Fruit fly (Drosophila melanogaster) whole organism, wandering third instar larva: Measurements from ENCODE around the gene Pka-C2.

Experiments used
- Abd-B ChIP-seq: fragments of >200 bp; optimal IDR thresholded peaks from 2 replicates; lab custom pipeline; 2017; ENCODE audit warnings: missing biosample characterization, missing genetic modification characterization
- CrebA ChIP-seq: fragments of 200-800 bp; sonication (Bioruptor generic); optimal IDR thresholded peaks from 2 replicates; lab custom pipeline; 2016; ENCODE audit warnings: missing biosample characterization, mild to moderate bottlenecking, missing genetic modification characterization, borderline replicate concordance
- Dfd ChIP-seq: fragments of >200 bp; optimal IDR thresholded peaks from 2 replicates; lab custom pipeline; 2017; ENCODE audit warnings: missing biosample characterization, missing genetic modification characterization
- GATAd ChIP-seq: sonication (Bioruptor generic); optimal IDR thresholded peaks from 2 replicates; lab custom pipeline; 2016; ENCODE audit warnings: missing biosample characterization, missing genetic modification characterization
- HLH106 ChIP-seq: fragments of 200-800 bp; optimal IDR thresholded peaks from 3 replicates; lab custom pipeline; 2019; ENCODE audit warnings: missing biosample characterization, mild to moderate bottlenecking, missing genetic modification characterization, moderate library complexity
- Hnf4 ChIP-seq: fragments of 200-800 bp; sonication (Bioruptor generic); optimal IDR thresholded peaks from 2 replicates; lab custom pipeline; 2016; ENCODE audit warnings: missing biosample characterization, mild to moderate bottlenecking, missing genetic modification characterization
- Hr78 ChIP-seq: fragments of >200 bp; optimal IDR thresholded peaks from 2 replicates; lab custom pipeline; 2017; ENCODE audit warnings: missing biosample characterization, missing genetic modification characterization
- Hr83 ChIP-seq: fragments of 200-300 bp; sonication (Bioruptor generic); optimal IDR thresholded peaks from 2 replicates; lab custom pipeline; 2016; ENCODE audit warnings: missing biosample characterization, mild to moderate bottlenecking, missing genetic modification characterization, moderate library complexity; ENCODE audit not compliant: poor library complexity, severe bottlenecking
- Mio ChIP-seq: sonication (Bioruptor generic); optimal IDR thresholded peaks from 2 replicates; lab custom pipeline; 2016; ENCODE audit warnings: missing biosample characterization, missing genetic modification characterization
- Myc ChIP-seq: fragments of >200 bp; optimal IDR thresholded peaks from 2 replicates; lab custom pipeline; 2017
- N ChIP-seq: fragments of >200 bp; optimal IDR thresholded peaks from 2 replicates; lab custom pipeline; 2018; ENCODE audit warnings: missing biosample characterization, missing external identifiers, missing genetic modification characterization
- OdsH ChIP-seq: fragments of 200-800 bp; sonication (Bioruptor generic); optimal IDR thresholded peaks from 2 replicates; lab custom pipeline; 2016; ENCODE audit warnings: missing biosample characterization, mild to moderate bottlenecking, missing genetic modification characterization
- Rel ChIP-seq, 2 experiments: fragments of 200-800 bp; sonication (Bioruptor generic) in 1 of 2; optimal IDR thresholded peaks; 2 replicates in 1 of 2; 3 replicates in 1 of 2; lab custom pipeline; 2016 to 2019; ENCODE audit warnings: mild to moderate bottlenecking in 2 of 2, missing biosample characterization in 2 of 2, missing genetic modification characterization in 2 of 2, moderate library complexity in 1 of 2
- Sp1 ChIP-seq: fragments of 200-800 bp; sonication (Bioruptor generic); optimal IDR thresholded peaks from 3 replicates; lab custom pipeline; 2019; ENCODE audit warnings: missing biosample characterization, mild to moderate bottlenecking, missing genetic modification characterization, moderate library complexity
- Vsx2 ChIP-seq: fragments of 200-300, 225-300 bp; sonication (Bioruptor generic); optimal IDR thresholded peaks from 2 replicates; lab custom pipeline; 2018; ENCODE audit warnings: missing biosample characterization, missing genetic modification characterization; ENCODE audit not compliant: partially characterized antibody
- br ChIP-seq: fragments of 200-800 bp; sonication (Bioruptor generic); optimal IDR thresholded peaks from 2 replicates; lab custom pipeline; 2016; ENCODE audit warnings: missing biosample characterization, missing genetic modification characterization
- brk ChIP-seq: fragments of 200-800 bp; sonication (Bioruptor generic); optimal IDR thresholded peaks from 2 replicates; lab custom pipeline; 2016; ENCODE audit warnings: missing biosample characterization, mild to moderate bottlenecking, missing genetic modification characterization
- dl ChIP-seq, 2 experiments: fragments of 175-275, 200-275 bp in 1 of 2; fragments of 200-275 bp in 1 of 2; sonication (Bioruptor generic); optimal IDR thresholded peaks; lab custom pipeline; 2018; ENCODE audit warnings: mild to moderate bottlenecking in 2 of 2, missing biosample characterization in 2 of 2, missing genetic modification characterization in 2 of 2, moderate library complexity in 2 of 2; ENCODE audit not compliant: partially characterized antibody in 2 of 2, insufficient read depth in 1 of 2
- dmrt93B ChIP-seq: fragments of 200-800 bp; sonication (Bioruptor generic); optimal IDR thresholded peaks from 2 replicates; lab custom pipeline; 2018; ENCODE audit warnings: missing biosample characterization, mild to moderate bottlenecking, missing genetic modification characterization
- ey ChIP-seq: fragments of 200-800 bp; sonication (Bioruptor generic); optimal IDR thresholded peaks from 2 replicates; lab custom pipeline; 2016; ENCODE audit warnings: missing biosample characterization, missing genetic modification characterization
- foxo ChIP-seq, 2 experiments: fragments of 200-800 bp; sonication (Bioruptor generic); optimal IDR thresholded peaks; 2 replicates in 1 of 2; 3 replicates in 1 of 2; lab custom pipeline; 2016 to 2017; ENCODE audit warnings: missing biosample characterization in 2 of 2, missing genetic modification characterization in 2 of 2
- h ChIP-seq: fragments of 200-800 bp; sonication (Bioruptor generic); optimal IDR thresholded peaks from 3 replicates; lab custom pipeline; 2016; ENCODE audit warnings: missing biosample characterization, mild to moderate bottlenecking, missing genetic modification characterization
- jim ChIP-seq: fragments of 175-275, 200-325 bp; sonication (Bioruptor generic); optimal IDR thresholded peaks from 2 replicates; lab custom pipeline; 2016; ENCODE audit warnings: missing biosample characterization, mild to moderate bottlenecking, missing genetic modification characterization
- lola ChIP-seq: fragments of >200 bp; optimal IDR thresholded peaks from 2 replicates; lab custom pipeline; 2017; ENCODE audit warnings: missing biosample characterization, missing genetic modification characterization
- pan ChIP-seq: fragments of >200 bp; optimal IDR thresholded peaks from 2 replicates; lab custom pipeline; 2017
- psq ChIP-seq: fragments of 200-800 bp; sonication (Bioruptor generic); optimal IDR thresholded peaks from 3 replicates; lab custom pipeline; 2017; ENCODE audit warnings: missing biosample characterization, mild to moderate bottlenecking, missing genetic modification characterization, moderate library complexity
- rgr ChIP-seq: fragments of 200-800 bp; sonication (Bioruptor generic); optimal IDR thresholded peaks from 3 replicates; lab custom pipeline; 2016; ENCODE audit warnings: missing biosample characterization, mild to moderate bottlenecking, missing genetic modification characterization
- sage ChIP-seq: fragments of 200-800 bp; sonication (Bioruptor generic); optimal IDR thresholded peaks from 2 replicates; lab custom pipeline; 2016; ENCODE audit warnings: missing biosample characterization, mild to moderate bottlenecking, missing genetic modification characterization
- sv ChIP-seq: fragments of 200-800 bp; sonication (Bioruptor generic); optimal IDR thresholded peaks from 3 replicates; lab custom pipeline; 2016; ENCODE audit warnings: missing biosample characterization, missing genetic modification characterization
- tai ChIP-seq: sonication (Bioruptor generic); optimal IDR thresholded peaks from 2 replicates; lab custom pipeline; 2016; ENCODE audit warnings: missing biosample characterization, missing genetic modification characterization
- usp ChIP-seq: fragments of >200 bp; optimal IDR thresholded peaks from 2 replicates; lab custom pipeline; 2017; ENCODE audit warnings: missing biosample characterization, missing genetic modification characterization
- woc ChIP-seq: sonication (Bioruptor generic); optimal IDR thresholded peaks from 2 replicates; lab custom pipeline; 2016; ENCODE audit warnings: missing biosample characterization, mild to moderate bottlenecking, missing genetic modification characterization

Pka-C2 gene

dm6 chr3R:30697038-30697437, at the start of gene Pka-C2:
Gene Pka-C2 (minus strand): TSS chr3R:30697138.
- TF ChIP-seq lola (no peak), Vsx2 (no peak), foxo (GFP tag; optimal IDR thresholded peaks at IDR 0.05; lab: Kevin White, UChicago) (no peak), sage (GFP tag; lab: Kevin White, UChicago) (no peak), usp (GFP tag; lab: Kevin White, UChicago) (no peak), br (no peak), Rel (GFP tag; optimal IDR thresholded peaks at IDR 0.05; lab: Kevin White, UChicago) (no peak), Rel (tag; optimal IDR thresholded peaks at IDR 0.05; lab: Kevin White, UChicago) (no peak), ey (GFP tag; lab: Kevin White, UChicago) (no peak), OdsH (GFP tag; lab: Kevin White, UChicago) (no peak)

- TF ChIP-seq woc (GFP tag; lab: Kevin White, UChicago), result no peak
- no peak for TF ChIP-seq Hr83 (GFP tag; lab: Kevin White, UChicago)
- no peak for TF ChIP-seq Myc (lab: Kevin White, UChicago)
- no peak for TF ChIP-seq Mio
- no peak for TF ChIP-seq tai (GFP tag; lab: Kevin White, UChicago)
- TF ChIP-seq foxo (GFP tag; optimal IDR thresholded peaks at IDR 0.05; lab: Kevin White, UChicago), result no peak
- no peak for TF ChIP-seq Vsx2
- no peak for TF ChIP-seq lola
These were observed 49.3 kb upstream of the Pka-C2 start, which contains the start of gene Npc2h for dm6 chr3R:30746190-30746589. Gene Npc2h (minus strand): TSS chr3R:30746290.

- TF ChIP-seq HLH106 (no peak), Hnf4 (no peak), dl (GFP tag; optimal IDR thresholded peaks at IDR 0.05; lab: Kevin White, UChicago; ENCODE audit: insufficient read depth in 1 of 2, partially characterized antibody in 2 of 2) (no peak), dmrt93B (GFP tag; lab: Kevin White, UChicago) (no peak)
These were observed 48.2 kb upstream of the Pka-C2 start, which contains the start of gene Npc2g for dm6 chr3R:30745104-30745503. Gene Npc2g (minus strand): TSS chr3R:30745263.

dm6 chr3R:30742580-30742979, 45.6 kb upstream of the Pka-C2 start, which contains the start of gene CG15543:
Gene CG15543 (plus strand): TSS chr3R:30742880.
- TF ChIP-seq h (GFP tag; lab: Kevin White, UChicago), result no peak
- no peak for TF ChIP-seq sage (GFP tag; lab: Kevin White, UChicago)
- TF ChIP-seq N (GFP tag; lab: Kevin White, UChicago), result no peak
- no peak for TF ChIP-seq Rel (GFP tag; optimal IDR thresholded peaks at IDR 0.05; lab: Kevin White, UChicago)
- no peak for TF ChIP-seq Rel (tag; optimal IDR thresholded peaks at IDR 0.05; lab: Kevin White, UChicago)
- no peak for TF ChIP-seq CrebA
- TF ChIP-seq Vsx2, result no peak
- TF ChIP-seq jim (GFP tag; lab: Kevin White, UChicago), result no peak
- no peak for TF ChIP-seq br
- TF ChIP-seq Abd-B (GFP tag; lab: Kevin White, UChicago), result no peak
- no peak for TF ChIP-seq brk (GFP tag; lab: Kevin White, UChicago)
- TF ChIP-seq Hr83 (GFP tag; lab: Kevin White, UChicago), result no peak
- TF ChIP-seq psq (GFP tag; lab: Kevin White, UChicago), result no peak
- TF ChIP-seq rgr (GFP tag; lab: Kevin White, UChicago), result no peak
- TF ChIP-seq dl (GFP tag; optimal IDR thresholded peaks at IDR 0.05; lab: Kevin White, UChicago; ENCODE audit: insufficient read depth in 1 of 2, partially characterized antibody in 2 of 2), result no peak
- no peak for TF ChIP-seq dmrt93B (GFP tag; lab: Kevin White, UChicago)
- TF ChIP-seq Hr78 (GFP tag; lab: Kevin White, UChicago), result no peak
- TF ChIP-seq tai (GFP tag; lab: Kevin White, UChicago), result no peak
- TF ChIP-seq usp (GFP tag; lab: Kevin White, UChicago), result no peak
- no peak for TF ChIP-seq HLH106

- TF ChIP-seq Sp1 (GFP tag; lab: Kevin White, UChicago) (no peak), tai (GFP tag; lab: Kevin White, UChicago) (no peak), sv (GFP tag; lab: Kevin White, UChicago) (no peak), Mio (no peak), dl (GFP tag; optimal IDR thresholded peaks at IDR 0.05; lab: Kevin White, UChicago; ENCODE audit: insufficient read depth in 1 of 2, partially characterized antibody in 2 of 2) (no peak), woc (GFP tag; lab: Kevin White, UChicago) (no peak), br (no peak), GATAd (no peak), Dfd (GFP tag; lab: Kevin White, UChicago) (no peak), jim (GFP tag; lab: Kevin White, UChicago) (no peak), brk (GFP tag; lab: Kevin White, UChicago) (no peak), pan (lab: Kevin White, UChicago) (no peak), Hnf4 (no peak), dmrt93B (GFP tag; lab: Kevin White, UChicago) (no peak)
These were observed 44.4 kb upstream of the Pka-C2 start for dm6 chr3R:30741371-30741770.
